Worm (Caenorhabditis elegans): ENCODE measurements around the gene dld-1.
"Not testable (repeated sequence)": the region's sequence is repeated elsewhere in the genome, so short reads cannot be mapped to it uniquely, and the experiment has no call there.

dld-1 gene

ce11 chrIV:14417128-14417527, 47.2 kb upstream of the dld-1 start, which contains the start of gene F55B11.6:
Gene F55B11.6 (minus strand): TSS chrIV:14417228.
- no peak for TF ChIP-seq mml-1 (tag; optimal IDR thresholded peaks at IDR 0.05)
- TF ChIP-seq sea-2 (GFP tag; optimal IDR thresholded peaks at IDR 0.05), result no peak
- no peak for TF ChIP-seq jun-1 (tag; optimal IDR thresholded peaks at IDR 0.05)
- no peak for TF ChIP-seq nhr-11 (tag; optimal IDR thresholded peaks at IDR 0.05)
- no peak for TF ChIP-seq egl-27 (tag; optimal IDR thresholded peaks at IDR 0.05)
- no peak for TF ChIP-seq lin-39 (tag; optimal IDR thresholded peaks at IDR 0.05)
- TF ChIP-seq snpc-4 (tag; optimal IDR thresholded peaks at IDR 0.05), result no peak
- TF ChIP-seq egl-5 (tag; optimal IDR thresholded peaks at IDR 0.05), result no peak
- TF ChIP-seq tbx-2 (tag; optimal IDR thresholded peaks at IDR 0.05), result no peak
- no peak for TF ChIP-seq ztf-4 (tag; optimal IDR thresholded peaks at IDR 0.05)

ce11 chrIV:14421938-14422337, 42.4 kb upstream of the dld-1 start, which contains the start of gene F55B11.7:
Gene F55B11.7 (minus strand): TSS chrIV:14422038.
- no peak for TF ChIP-seq nhr-11 (tag; optimal IDR thresholded peaks at IDR 0.05)
- TF ChIP-seq nhr-25 (tag; optimal IDR thresholded peaks at IDR 0.05), result no peak
- TF ChIP-seq R02D3.7 (tag; optimal IDR thresholded peaks at IDR 0.05), result no peak

- TF ChIP-seq lin-15B (tag; optimal IDR thresholded peaks at IDR 0.05) (no peak), elt-1 (tag; optimal IDR thresholded peaks at IDR 0.05) (no peak), R02D3.7 (tag; optimal IDR thresholded peaks at IDR 0.05) (no peak), mml-1 (tag; optimal IDR thresholded peaks at IDR 0.05) (no peak), hmg-11 (tag; optimal IDR thresholded peaks at IDR 0.05) (no peak), nhr-23 (tag; optimal IDR thresholded peaks at IDR 0.05) (no peak), nhr-67 (tag; optimal IDR thresholded peaks at IDR 0.05) (no peak), ceh-82 (tag; optimal IDR thresholded peaks at IDR 0.05) (no peak), ZK546.5 (tag; optimal IDR thresholded peaks at IDR 0.05) (no peak), eor-1 (tag; optimal IDR thresholded peaks at IDR 0.05) (no peak), fkh-10 (GFP tag; optimal IDR thresholded peaks at IDR 0.05) (no peak), pha-4 (tag; optimal IDR thresholded peaks at IDR 0.05) (no peak), fos-1 (tag; optimal IDR thresholded peaks at IDR 0.05) (no peak), unc-62 (GFP tag; optimal IDR thresholded peaks at IDR 0.05) (no peak), aly-2 (tag; optimal IDR thresholded peaks at IDR 0.05) (no peak), nhr-76 (tag; optimal IDR thresholded peaks at IDR 0.05) (no peak), elt-2 (tag; optimal IDR thresholded peaks at IDR 0.05) (no peak), ceh-28 (tag; optimal IDR thresholded peaks at IDR 0.05) (no peak), ceh-16 (tag; optimal IDR thresholded peaks at IDR 0.05) (no peak)
Measured at ce11 chrIV:14423194-14423593, 41.1 kb upstream of the dld-1 start, which contains the start of gene F55B11.2. Gene F55B11.2 (minus strand): TSS chrIV:14423294.

- no peak for TF ChIP-seq ceh-28 (tag; optimal IDR thresholded peaks at IDR 0.05)
- no peak for TF ChIP-seq ama-1 (optimal IDR thresholded peaks at IDR 0.05)
- no peak for TF ChIP-seq daf-12 (tag; optimal IDR thresholded peaks at IDR 0.05)
- TF ChIP-seq nhr-12 (tag; optimal IDR thresholded peaks at IDR 0.05), result no peak
- no peak for TF ChIP-seq lin-39 (tag; optimal IDR thresholded peaks at IDR 0.05)
- no peak for TF ChIP-seq ceh-82 (tag; optimal IDR thresholded peaks at IDR 0.05)
- no peak for TF ChIP-seq jun-1 (tag; optimal IDR thresholded peaks at IDR 0.05)
- TF ChIP-seq ZK546.5 (tag; optimal IDR thresholded peaks at IDR 0.05), result no peak
- TF ChIP-seq nhr-11 (tag; optimal IDR thresholded peaks at IDR 0.05), result no peak
- TF ChIP-seq mml-1 (tag; optimal IDR thresholded peaks at IDR 0.05), result no peak
- TF ChIP-seq unc-39 (tag; optimal IDR thresholded peaks at IDR 0.05), result no peak
- TF ChIP-seq fos-1 (tag; optimal IDR thresholded peaks at IDR 0.05), result no peak
- no peak for TF ChIP-seq nfya-1 (tag; optimal IDR thresholded peaks at IDR 0.05; ENCODE audit: insufficient read depth)
- no peak for TF ChIP-seq lin-15B (tag; optimal IDR thresholded peaks at IDR 0.05)
Measured at ce11 chrIV:14424396-14424795, 39.9 kb upstream of the dld-1 start, which contains the start of gene F55B11.3. Gene F55B11.3 (plus strand): TSS chrIV:14424696.

ce11 chrIV:14427395-14427794, 36.9 kb upstream of the dld-1 start, which contains the start of gene F55B11.5:
Gene F55B11.5 (plus strand): TSS chrIV:14427695.
- TF ChIP-seq ztf-11 (tag; optimal IDR thresholded peaks at IDR 0.05); mml-1 (tag; optimal IDR thresholded peaks at IDR 0.05); ama-1 (optimal IDR thresholded peaks at IDR 0.05): not testable (repeated sequence)

All from whole organism, L3 larva.